Fruit fly (Drosophila melanogaster) whole organism, embryonic: ENCODE data around the gene CG10948.

Source experiments
- ATbp ChIP-seq: fragments of 200-800 bp; sonication (Bioruptor generic); optimal IDR thresholded peaks from 2 replicates; lab custom pipeline; 2017; ENCODE audit warnings: missing biosample characterization, mild to moderate bottlenecking, missing genetic modification characterization, missing genetic modification reagents
- CG10267 ChIP-seq: fragments of 200-800 bp; sonication (Bioruptor generic); optimal IDR thresholded peaks from 2 replicates; lab custom pipeline; 2018; ENCODE audit warnings: missing biosample characterization, mild to moderate bottlenecking, missing genetic modification characterization, moderate library complexity
- CG10321 ChIP-seq: fragments of 200-800 bp; sonication (Bioruptor generic); IDR thresholded peaks from 2 replicates; pipeline ENCODE4 v1.3.6; 2022; ENCODE audit warnings: missing biosample characterization, missing genetic modification characterization
- CG10462 ChIP-seq: fragments of 200-800 bp; sonication (Bioruptor generic); optimal IDR thresholded peaks from 2 replicates; lab custom pipeline; 2016; ENCODE audit warnings: missing biosample characterization, missing genetic modification characterization
- CG11398 ChIP-seq: fragments of 200-800 bp; sonication (Bioruptor generic); optimal IDR thresholded peaks from 2 replicates; lab custom pipeline; 2016; ENCODE audit warnings: missing biosample characterization, missing genetic modification characterization
- CG11456 ChIP-seq: fragments of 200-800 bp; sonication (Bioruptor generic); IDR thresholded peaks from 3 replicates; pipeline ENCODE4 v1.3.6; 2022; ENCODE audit warnings: missing biosample characterization, missing genetic modification characterization
- CG11504 ChIP-seq: fragments of 200-800 bp; sonication (Bioruptor generic); optimal IDR thresholded peaks from 3 replicates; lab custom pipeline; 2019; ENCODE audit warnings: missing biosample characterization, mild to moderate bottlenecking, missing genetic modification characterization, moderate library complexity
- CG14050 ChIP-seq: fragments of 200-800 bp; sonication (Bioruptor generic); IDR thresholded peaks from 3 replicates; pipeline ENCODE4 v1.3.6; 2022; ENCODE audit warnings: missing biosample characterization, missing genetic modification characterization
- CG14710 ChIP-seq: fragments of 200-800 bp; sonication (Bioruptor generic); optimal IDR thresholded peaks from 3 replicates; lab custom pipeline; 2019; ENCODE audit warnings: missing biosample characterization, mild to moderate bottlenecking, missing genetic modification characterization, moderate library complexity
- CG15514 ChIP-seq: fragments of 200-800 bp; sonication (Bioruptor generic); optimal IDR thresholded peaks from 3 replicates; lab custom pipeline; 2017; ENCODE audit warnings: missing biosample characterization, missing genetic modification characterization, mild to moderate bottlenecking, moderate library complexity, missing genetic modification reagents
- CG1832 ChIP-seq: fragments of 200-800 bp; sonication (Bioruptor generic); optimal IDR thresholded peaks from 2 replicates; lab custom pipeline; 2017; ENCODE audit warnings: missing biosample characterization, mild to moderate bottlenecking, missing genetic modification characterization, inconsistent platforms
- CG18599 ChIP-seq: fragments of 200-800 bp; sonication (Bioruptor generic); optimal IDR thresholded peaks from 3 replicates; lab custom pipeline; 2017; ENCODE audit warnings: missing biosample characterization, missing genetic modification characterization, mild to moderate bottlenecking, moderate library complexity, missing genetic modification reagents
- CG2678 ChIP-seq: fragments of 200-800 bp; sonication (Bioruptor generic); optimal IDR thresholded peaks from 3 replicates; lab custom pipeline; 2019; ENCODE audit warnings: missing biosample characterization, mild to moderate bottlenecking, missing genetic modification characterization, moderate library complexity
- CG30403 ChIP-seq: fragments of 200-800 bp; sonication (Bioruptor generic); optimal IDR thresholded peaks from 3 replicates; lab custom pipeline; 2016; ENCODE audit warnings: missing biosample characterization, missing genetic modification characterization
- CG4424 ChIP-seq: fragments of 200-800 bp; sonication (Bioruptor generic); optimal IDR thresholded peaks from 3 replicates; lab custom pipeline; 2016; ENCODE audit warnings: missing biosample characterization, missing genetic modification characterization
- CG4707 ChIP-seq: fragments of 200-800 bp; sonication (Bioruptor generic); optimal IDR thresholded peaks from 2 replicates; lab custom pipeline; 2018; ENCODE audit warnings: missing biosample characterization, mild to moderate bottlenecking, missing genetic modification characterization, moderate library complexity
- CG6813 ChIP-seq: fragments of 200-800 bp; sonication (Bioruptor generic); optimal IDR thresholded peaks from 2 replicates; lab custom pipeline; 2017; ENCODE audit warnings: missing biosample characterization, missing genetic modification characterization, mild to moderate bottlenecking, moderate library complexity, missing genetic modification reagents
- CG8290 ChIP-seq, 3 experiments: fragments of 200-800 bp; sonication (Bioruptor generic); optimal IDR thresholded peaks; 2 replicates each; lab custom pipeline; 2016 to 2019; ENCODE audit warnings: missing biosample characterization in 3 of 3, missing genetic modification characterization in 3 of 3, mild to moderate bottlenecking in 2 of 3, moderate library complexity in 1 of 3
- CG8765 ChIP-seq: fragments of 200-800 bp; sonication (Bioruptor generic); IDR thresholded peaks from 2 replicates; pipeline ENCODE4 v1.3.6; 2022; ENCODE audit warnings: missing biosample characterization, missing genetic modification characterization
- CHES-1-like ChIP-seq: fragments of 200-800 bp; sonication (Bioruptor generic); optimal IDR thresholded peaks from 2 replicates; lab custom pipeline; 2016; ENCODE audit warnings: missing biosample characterization, missing genetic modification characterization
- Hey ChIP-seq: fragments of 200-800 bp; sonication (Bioruptor generic); optimal IDR thresholded peaks from 3 replicates; lab custom pipeline; 2018; ENCODE audit warnings: missing biosample characterization, mild to moderate bottlenecking, missing genetic modification characterization
- Myb ChIP-seq: fragments of 200-800 bp; sonication (Bioruptor generic); optimal IDR thresholded peaks from 2 replicates; lab custom pipeline; 2016; ENCODE audit warnings: missing biosample characterization, missing genetic modification characterization
- Six4 ChIP-seq: fragments of 200-800 bp; sonication (Bioruptor generic); optimal IDR thresholded peaks from 2 replicates; lab custom pipeline; 2016; ENCODE audit warnings: missing biosample characterization, missing genetic modification characterization
- Sox100B ChIP-seq: fragments of 200-800 bp; sonication (Bioruptor generic); optimal IDR thresholded peaks from 3 replicates; lab custom pipeline; 2018; ENCODE audit warnings: missing biosample characterization, mild to moderate bottlenecking, missing genetic modification characterization
- Spps ChIP-seq: fragments of 200-800 bp; sonication (Bioruptor generic); optimal IDR thresholded peaks from 2 replicates; lab custom pipeline; 2018; ENCODE audit warnings: missing biosample characterization, mild to moderate bottlenecking, missing genetic modification characterization
- Sry-β ChIP-seq: fragments of 200-800 bp; sonication (Bioruptor generic); optimal IDR thresholded peaks from 2 replicates; lab custom pipeline; 2018; ENCODE audit warnings: missing biosample characterization, mild to moderate bottlenecking, missing genetic modification characterization, moderate library complexity
- Sry-δ ChIP-seq: fragments of 200-800 bp; sonication (Bioruptor generic); optimal IDR thresholded peaks from 2 replicates; lab custom pipeline; 2016; ENCODE audit warnings: missing biosample characterization, missing genetic modification characterization
- Tbp ChIP-seq: fragments of >200 bp; optimal IDR thresholded peaks from 2 replicates; lab custom pipeline; 2018; ENCODE audit warnings: missing biosample characterization, missing genetic modification characterization
- ac ChIP-seq: fragments of 200-800 bp; sonication (Bioruptor generic); optimal IDR thresholded peaks from 3 replicates; lab custom pipeline; 2017; ENCODE audit warnings: missing biosample characterization, mild to moderate bottlenecking, missing genetic modification characterization
- ato ChIP-seq: fragments of 200-800 bp; sonication (Bioruptor generic); IDR thresholded peaks from 2 replicates; pipeline ENCODE4 v1.3.6; 2022; ENCODE audit warnings: missing biosample characterization, missing genetic modification characterization; ENCODE audit not compliant: partially characterized antibody
- bigmax ChIP-seq: fragments of 200-800 bp; sonication (Bioruptor generic); optimal IDR thresholded peaks from 2 replicates; lab custom pipeline; 2018; ENCODE audit warnings: missing biosample characterization, mild to moderate bottlenecking, missing genetic modification characterization
- cato ChIP-seq: fragments of 200-800 bp; sonication (Bioruptor generic); optimal IDR thresholded peaks from 2 replicates; lab custom pipeline; 2016; ENCODE audit warnings: missing biosample characterization, missing genetic modification characterization, borderline replicate concordance
- caup ChIP-seq: fragments of 200-800 bp; sonication (Bioruptor generic); optimal IDR thresholded peaks from 3 replicates; lab custom pipeline; 2017; ENCODE audit warnings: missing biosample characterization, mild to moderate bottlenecking, missing genetic modification characterization, moderate library complexity; ENCODE audit not compliant: severe bottlenecking
- ci ChIP-seq: fragments of 200-800 bp; sonication (Bioruptor generic); IDR thresholded peaks from 3 replicates; pipeline ENCODE4 v1.3.6; 2022; ENCODE audit warnings: missing biosample characterization, missing genetic modification characterization
- dm ChIP-seq: fragments of 200-800 bp; sonication (Bioruptor generic); optimal IDR thresholded peaks from 3 replicates; lab custom pipeline; 2016; ENCODE audit warnings: missing biosample characterization, missing genetic modification characterization
- dmrt99B ChIP-seq: fragments of 200-800 bp; sonication (Bioruptor generic); optimal IDR thresholded peaks from 2 replicates; lab custom pipeline; 2018; ENCODE audit warnings: missing biosample characterization, mild to moderate bottlenecking, missing genetic modification characterization, moderate library complexity
- emc ChIP-seq: fragments of 200-800 bp; sonication (Bioruptor generic); optimal IDR thresholded peaks from 2 replicates; lab custom pipeline; 2016; ENCODE audit warnings: missing biosample characterization, missing genetic modification characterization
- en ChIP-seq: fragments of 200-800 bp; sonication (Bioruptor generic); optimal IDR thresholded peaks from 2 replicates; lab custom pipeline; 2016; ENCODE audit warnings: missing biosample characterization, missing genetic modification characterization
- esg ChIP-seq: fragments of 200-800 bp; sonication (Bioruptor generic); conservative IDR thresholded peaks from 2 replicates; pipeline ENCODE4 v1.3.6; 2022; ENCODE audit warnings: missing biosample characterization, missing genetic modification characterization
- eve ChIP-seq, 2 experiments: fragments of >200 bp; optimal IDR thresholded peaks; 2 replicates each; lab custom pipeline; 2017; ENCODE audit warnings: missing biosample characterization in 2 of 2, missing genetic modification characterization in 2 of 2
- gcm2 ChIP-seq: fragments of 200-800 bp; sonication (Bioruptor generic); optimal IDR thresholded peaks from 2 replicates; lab custom pipeline; 2016; ENCODE audit warnings: missing biosample characterization, missing genetic modification characterization
- grn ChIP-seq: fragments of 200-800 bp; sonication (Bioruptor generic); optimal IDR thresholded peaks from 3 replicates; lab custom pipeline; 2017; ENCODE audit warnings: missing biosample characterization, missing genetic modification characterization
- hth ChIP-seq: fragments of >200 bp; optimal IDR thresholded peaks from 2 replicates; lab custom pipeline; 2017; ENCODE audit warnings: inconsistent platforms
- pum ChIP-seq: fragments of 200-800 bp; sonication (Bioruptor generic); optimal IDR thresholded peaks from 2 replicates; lab custom pipeline; 2016; ENCODE audit warnings: missing biosample characterization, missing genetic modification characterization
- repo ChIP-seq: fragments of 200-800 bp; sonication (Bioruptor generic); optimal IDR thresholded peaks from 2 replicates; lab custom pipeline; 2016; ENCODE audit warnings: missing biosample characterization, missing genetic modification characterization
- schlank ChIP-seq: fragments of 200-800 bp; sonication (Bioruptor generic); optimal IDR thresholded peaks from 2 replicates; lab custom pipeline; 2018; ENCODE audit warnings: missing biosample characterization, mild to moderate bottlenecking, missing genetic modification characterization
- sqz ChIP-seq: fragments of 200-800 bp; sonication (Bioruptor generic); optimal IDR thresholded peaks from 3 replicates; lab custom pipeline; 2018; ENCODE audit warnings: missing biosample characterization, mild to moderate bottlenecking, missing genetic modification characterization
- stc ChIP-seq: fragments of 200-800 bp; sonication (Bioruptor generic); IDR thresholded peaks from 2 replicates; pipeline ENCODE4 v1.3.6; 2022; ENCODE audit warnings: missing biosample characterization, missing genetic modification characterization
- sug ChIP-seq: fragments of 200-800 bp; optimal IDR thresholded peaks from 2 replicates; lab custom pipeline; 2019; ENCODE audit warnings: missing biosample characterization, mild to moderate bottlenecking, missing genetic modification characterization, moderate library complexity
- toy ChIP-seq: fragments of 200-800 bp; sonication (Bioruptor generic); IDR thresholded peaks from 2 replicates; pipeline ENCODE4 v1.3.6; 2022; ENCODE audit warnings: missing biosample characterization, missing genetic modification characterization
- zf30C ChIP-seq: fragments of 200-800 bp; sonication (Bioruptor generic); optimal IDR thresholded peaks from 3 replicates; lab custom pipeline; 2018; ENCODE audit warnings: missing biosample characterization, mild to moderate bottlenecking, missing genetic modification characterization

Gene CG10948

dm6 chr3L:12889353-12889820 is 39.5 kb upstream of the CG10948 start, which contains the start of gene CG43894 (continued):
- TF ChIP-seq esg (GFP tag; lab: Robert Waterston, UW) = no peak
- TF ChIP-seq CG18599 (GFP tag; lab: Kevin White, UChicago) = peak; percentile 36
- TF ChIP-seq Tbp (GFP tag; lab: Kevin White, UChicago) = no peak
- TF ChIP-seq sug = peak; percentile 95
- TF ChIP-seq CG1832 (GFP tag; lab: Kevin White, UChicago) = no peak
- no peak for TF ChIP-seq ato (GFP tag; lab: Robert Waterston, UW)
- TF ChIP-seq CG6813 = peak; percentile 1
- TF ChIP-seq CG10267 (tag; lab: Kevin White, UChicago) = no peak
- TF ChIP-seq CG15514 (GFP tag; lab: Kevin White, UChicago) = peak; percentile 20
- TF ChIP-seq Sry-β = no peak
- TF ChIP-seq stc (GFP tag; lab: Robert Waterston, UW) = no peak
- no peak for TF ChIP-seq bigmax (GFP tag; lab: Kevin White, UChicago)
- no peak for TF ChIP-seq en (GFP tag; lab: Kevin White, UChicago)
- TF ChIP-seq cato (GFP tag; lab: Kevin White, UChicago) = no peak
- no peak for TF ChIP-seq dmrt99B
- TF ChIP-seq repo = no peak
- no peak for TF ChIP-seq eve (GFP tag; optimal IDR thresholded peaks at IDR 0.05; lab: Kevin White, UChicago)
- TF ChIP-seq CHES-1-like (GFP tag; lab: Kevin White, UChicago) = no peak
- TF ChIP-seq CG11398 (GFP tag; lab: Kevin White, UChicago) = no peak
- no peak for TF ChIP-seq sqz
- peak; percentile 80 for TF ChIP-seq grn
- TF ChIP-seq toy (GFP tag; lab: Robert Waterston, UW) = no peak
- TF ChIP-seq CG11456 (GFP tag; lab: Robert Waterston, UW) = no peak
- TF ChIP-seq CG11504 = no peak
- TF ChIP-seq caup (GFP tag; lab: Kevin White, UChicago) = peak; percentile 33
- TF ChIP-seq CG30403 (GFP tag; lab: Kevin White, UChicago) = no peak
- TF ChIP-seq CG10462 (GFP tag; lab: Kevin White, UChicago) = no peak
- TF ChIP-seq schlank (tag; lab: Kevin White, UChicago) = peak; percentile 9
- no peak for TF ChIP-seq dm (GFP tag; lab: Kevin White, UChicago)
- no peak for TF ChIP-seq ci (GFP tag; lab: Robert Waterston, UW)
- no peak for TF ChIP-seq Spps (tag; lab: Kevin White, UChicago)
- TF ChIP-seq Sox100B (GFP tag; lab: Kevin White, UChicago) = no peak
- TF ChIP-seq ATbp (GFP tag; lab: Kevin White, UChicago) = no peak
- TF ChIP-seq Six4 = no peak
- TF ChIP-seq CG4424 (GFP tag; lab: Kevin White, UChicago) = no peak
- no peak for TF ChIP-seq pum
- TF ChIP-seq CG8290 (GFP tag; optimal IDR thresholded peaks at IDR 0.05; lab: Kevin White, UChicago) = no peak
- no peak for TF ChIP-seq CG8290 (tag; optimal IDR thresholded peaks at IDR 0.05; lab: Kevin White, UChicago)
- TF ChIP-seq emc = no peak
- TF ChIP-seq Sry-δ (GFP tag; lab: Kevin White, UChicago) = no peak
- no peak for TF ChIP-seq CG14710 (tag; lab: Kevin White, UChicago)
- no peak for TF ChIP-seq zf30C (GFP tag; lab: Kevin White, UChicago)
- TF ChIP-seq ac (GFP tag; lab: Kevin White, UChicago) = no peak
- no peak for TF ChIP-seq CG4707 (GFP tag; lab: Kevin White, UChicago)
- TF ChIP-seq gcm2 (GFP tag; lab: Kevin White, UChicago) = no peak
- no peak for TF ChIP-seq hth (lab: Kevin White, UChicago)
- TF ChIP-seq Myb (GFP tag; lab: Kevin White, UChicago) = no peak
- TF ChIP-seq CG14050 (GFP tag; lab: Robert Waterston, UW) = no peak
- TF ChIP-seq CG8765 = no peak
- TF ChIP-seq CG2678 (tag; lab: Kevin White, UChicago) = peak; percentile 52
- TF ChIP-seq CG10321 (GFP tag; lab: Robert Waterston, UW) = no peak
- TF ChIP-seq Hey (tag; lab: Kevin White, UChicago) = peak; percentile 51
